Fruit fly (Drosophila melanogaster) whole organism, wandering third instar larva: ENCODE results near the gene foxo.

Source experiments
- Abd-B ChIP-seq: fragments of >200 bp; optimal IDR thresholded peaks from 2 replicates; lab custom pipeline; 2017; ENCODE audit warnings: missing biosample characterization, missing genetic modification characterization
- CG32264 ChIP-seq: fragments of 200-800 bp; sonication (Bioruptor generic); optimal IDR thresholded peaks from 2 replicates; lab custom pipeline; 2016; ENCODE audit warnings: missing biosample characterization, missing genetic modification characterization
- CG9705 ChIP-seq: fragments of 200-800 bp; sonication (Bioruptor generic); optimal IDR thresholded peaks from 2 replicates; lab custom pipeline; 2018; ENCODE audit warnings: missing biosample characterization, mild to moderate bottlenecking, missing genetic modification characterization
- CrebA ChIP-seq: fragments of 200-800 bp; sonication (Bioruptor generic); optimal IDR thresholded peaks from 2 replicates; lab custom pipeline; 2016; ENCODE audit warnings: missing biosample characterization, mild to moderate bottlenecking, missing genetic modification characterization, borderline replicate concordance
- Dfd ChIP-seq: fragments of >200 bp; optimal IDR thresholded peaks from 2 replicates; lab custom pipeline; 2017; ENCODE audit warnings: missing biosample characterization, missing genetic modification characterization
- Dif ChIP-seq: fragments of 200-275, 200-300 bp; sonication (Bioruptor generic); optimal IDR thresholded peaks from 2 replicates; lab custom pipeline; 2018; ENCODE audit warnings: missing biosample characterization, missing genetic modification characterization; ENCODE audit not compliant: partially characterized antibody
- GATAd ChIP-seq: sonication (Bioruptor generic); optimal IDR thresholded peaks from 2 replicates; lab custom pipeline; 2016; ENCODE audit warnings: missing biosample characterization, missing genetic modification characterization
- HLH106 ChIP-seq: fragments of 200-800 bp; optimal IDR thresholded peaks from 3 replicates; lab custom pipeline; 2019; ENCODE audit warnings: missing biosample characterization, mild to moderate bottlenecking, missing genetic modification characterization, moderate library complexity
- Hnf4 ChIP-seq: fragments of 200-800 bp; sonication (Bioruptor generic); optimal IDR thresholded peaks from 2 replicates; lab custom pipeline; 2016; ENCODE audit warnings: missing biosample characterization, mild to moderate bottlenecking, missing genetic modification characterization
- Hr78 ChIP-seq: fragments of >200 bp; optimal IDR thresholded peaks from 2 replicates; lab custom pipeline; 2017; ENCODE audit warnings: missing biosample characterization, missing genetic modification characterization
- Hr83 ChIP-seq: fragments of 200-300 bp; sonication (Bioruptor generic); optimal IDR thresholded peaks from 2 replicates; lab custom pipeline; 2016; ENCODE audit warnings: missing biosample characterization, mild to moderate bottlenecking, missing genetic modification characterization, moderate library complexity; ENCODE audit not compliant: poor library complexity, severe bottlenecking
- Jra ChIP-seq: sonication (Bioruptor generic); optimal IDR thresholded peaks from 2 replicates; lab custom pipeline; 2016; ENCODE audit warnings: missing biosample characterization, missing genetic modification characterization
- Mio ChIP-seq: sonication (Bioruptor generic); optimal IDR thresholded peaks from 2 replicates; lab custom pipeline; 2016; ENCODE audit warnings: missing biosample characterization, missing genetic modification characterization
- Myc ChIP-seq: fragments of >200 bp; optimal IDR thresholded peaks from 2 replicates; lab custom pipeline; 2017
- N ChIP-seq: fragments of >200 bp; optimal IDR thresholded peaks from 2 replicates; lab custom pipeline; 2018; ENCODE audit warnings: missing biosample characterization, missing external identifiers, missing genetic modification characterization
- OdsH ChIP-seq: fragments of 200-800 bp; sonication (Bioruptor generic); optimal IDR thresholded peaks from 2 replicates; lab custom pipeline; 2016; ENCODE audit warnings: missing biosample characterization, mild to moderate bottlenecking, missing genetic modification characterization
- Rel ChIP-seq, 2 experiments: fragments of 200-800 bp; sonication (Bioruptor generic) in 1 of 2; optimal IDR thresholded peaks; 2 replicates in 1 of 2; 3 replicates in 1 of 2; lab custom pipeline; 2016 to 2019; ENCODE audit warnings: mild to moderate bottlenecking in 2 of 2, missing biosample characterization in 2 of 2, missing genetic modification characterization in 2 of 2, moderate library complexity in 1 of 2
- Sp1 ChIP-seq: fragments of 200-800 bp; sonication (Bioruptor generic); optimal IDR thresholded peaks from 3 replicates; lab custom pipeline; 2019; ENCODE audit warnings: missing biosample characterization, mild to moderate bottlenecking, missing genetic modification characterization, moderate library complexity
- Vsx2 ChIP-seq: fragments of 200-300, 225-300 bp; sonication (Bioruptor generic); optimal IDR thresholded peaks from 2 replicates; lab custom pipeline; 2018; ENCODE audit warnings: missing biosample characterization, missing genetic modification characterization; ENCODE audit not compliant: partially characterized antibody
- br ChIP-seq: fragments of 200-800 bp; sonication (Bioruptor generic); optimal IDR thresholded peaks from 2 replicates; lab custom pipeline; 2016; ENCODE audit warnings: missing biosample characterization, missing genetic modification characterization
- brk ChIP-seq: fragments of 200-800 bp; sonication (Bioruptor generic); optimal IDR thresholded peaks from 2 replicates; lab custom pipeline; 2016; ENCODE audit warnings: missing biosample characterization, mild to moderate bottlenecking, missing genetic modification characterization
- dl ChIP-seq, 2 experiments: fragments of 175-275, 200-275 bp in 1 of 2; fragments of 200-275 bp in 1 of 2; sonication (Bioruptor generic); optimal IDR thresholded peaks; lab custom pipeline; 2018; ENCODE audit warnings: mild to moderate bottlenecking in 2 of 2, missing biosample characterization in 2 of 2, missing genetic modification characterization in 2 of 2, moderate library complexity in 2 of 2; ENCODE audit not compliant: partially characterized antibody in 2 of 2, insufficient read depth in 1 of 2
- dmrt93B ChIP-seq: fragments of 200-800 bp; sonication (Bioruptor generic); optimal IDR thresholded peaks from 2 replicates; lab custom pipeline; 2018; ENCODE audit warnings: missing biosample characterization, mild to moderate bottlenecking, missing genetic modification characterization
- dsf ChIP-seq: sonication (Bioruptor generic); optimal IDR thresholded peaks from 2 replicates; lab custom pipeline; 2016; ENCODE audit warnings: missing biosample characterization, missing genetic modification characterization, borderline replicate concordance
- ey ChIP-seq: fragments of 200-800 bp; sonication (Bioruptor generic); optimal IDR thresholded peaks from 2 replicates; lab custom pipeline; 2016; ENCODE audit warnings: missing biosample characterization, missing genetic modification characterization
- foxo ChIP-seq, 2 experiments: fragments of 200-800 bp; sonication (Bioruptor generic); optimal IDR thresholded peaks; 2 replicates in 1 of 2; 3 replicates in 1 of 2; lab custom pipeline; 2016 to 2017; ENCODE audit warnings: missing biosample characterization in 2 of 2, missing genetic modification characterization in 2 of 2
- fru ChIP-seq: fragments of 200-800 bp; sonication (Bioruptor generic); optimal IDR thresholded peaks from 3 replicates; lab custom pipeline; 2016; ENCODE audit warnings: missing biosample characterization, mild to moderate bottlenecking, missing genetic modification characterization
- h ChIP-seq: fragments of 200-800 bp; sonication (Bioruptor generic); optimal IDR thresholded peaks from 3 replicates; lab custom pipeline; 2016; ENCODE audit warnings: missing biosample characterization, mild to moderate bottlenecking, missing genetic modification characterization
- jim ChIP-seq: fragments of 175-275, 200-325 bp; sonication (Bioruptor generic); optimal IDR thresholded peaks from 2 replicates; lab custom pipeline; 2016; ENCODE audit warnings: missing biosample characterization, mild to moderate bottlenecking, missing genetic modification characterization
- lola ChIP-seq: fragments of >200 bp; optimal IDR thresholded peaks from 2 replicates; lab custom pipeline; 2017; ENCODE audit warnings: missing biosample characterization, missing genetic modification characterization
- pan ChIP-seq: fragments of >200 bp; optimal IDR thresholded peaks from 2 replicates; lab custom pipeline; 2017
- psq ChIP-seq: fragments of 200-800 bp; sonication (Bioruptor generic); optimal IDR thresholded peaks from 3 replicates; lab custom pipeline; 2017; ENCODE audit warnings: missing biosample characterization, mild to moderate bottlenecking, missing genetic modification characterization, moderate library complexity
- rgr ChIP-seq: fragments of 200-800 bp; sonication (Bioruptor generic); optimal IDR thresholded peaks from 3 replicates; lab custom pipeline; 2016; ENCODE audit warnings: missing biosample characterization, mild to moderate bottlenecking, missing genetic modification characterization
- sage ChIP-seq: fragments of 200-800 bp; sonication (Bioruptor generic); optimal IDR thresholded peaks from 2 replicates; lab custom pipeline; 2016; ENCODE audit warnings: missing biosample characterization, mild to moderate bottlenecking, missing genetic modification characterization
- sv ChIP-seq: fragments of 200-800 bp; sonication (Bioruptor generic); optimal IDR thresholded peaks from 3 replicates; lab custom pipeline; 2016; ENCODE audit warnings: missing biosample characterization, missing genetic modification characterization
- tai ChIP-seq: sonication (Bioruptor generic); optimal IDR thresholded peaks from 2 replicates; lab custom pipeline; 2016; ENCODE audit warnings: missing biosample characterization, missing genetic modification characterization
- usp ChIP-seq: fragments of >200 bp; optimal IDR thresholded peaks from 2 replicates; lab custom pipeline; 2017; ENCODE audit warnings: missing biosample characterization, missing genetic modification characterization
- woc ChIP-seq: sonication (Bioruptor generic); optimal IDR thresholded peaks from 2 replicates; lab custom pipeline; 2016; ENCODE audit warnings: missing biosample characterization, mild to moderate bottlenecking, missing genetic modification characterization

Gene foxo

DNA sequence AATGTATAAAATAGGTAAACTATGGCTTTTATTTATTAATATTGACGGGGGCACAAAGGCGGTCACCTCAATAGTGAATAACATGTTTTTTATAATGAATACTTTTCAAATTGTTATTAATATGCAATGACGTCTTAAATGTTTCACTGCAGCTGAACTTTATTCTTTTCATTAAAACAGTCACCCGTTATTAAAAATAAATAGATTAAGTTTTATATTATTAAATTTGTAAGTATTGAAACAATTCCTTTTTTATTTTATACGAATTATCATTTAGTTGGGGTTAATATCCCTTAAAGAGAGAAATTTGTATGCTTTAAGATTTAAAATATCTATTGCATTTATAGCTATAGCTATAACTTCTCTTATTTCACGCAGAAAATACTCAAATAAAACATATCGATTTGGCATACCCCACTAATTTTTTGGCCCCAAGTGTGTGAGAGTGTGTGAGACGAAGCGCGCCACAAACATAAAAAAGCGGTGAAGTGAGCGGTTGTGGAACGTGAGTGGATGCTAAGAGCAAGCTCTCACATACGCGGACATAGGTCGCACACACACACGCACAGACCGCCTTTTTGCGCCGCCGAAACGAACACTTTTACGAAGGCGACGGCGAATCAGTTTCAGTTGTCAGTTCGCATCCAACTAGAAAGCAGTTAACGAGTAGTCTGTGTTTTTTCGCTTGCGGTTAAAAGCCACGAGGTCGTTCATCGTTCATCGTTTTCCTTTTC is at the start of gene foxo:
Gene foxo, plus strand, starts transcription at position 626 of the 734 bp plus-strand sequence.
- TF ChIP-seq dl (GFP tag; optimal IDR thresholded peaks at IDR 0.05; lab: Kevin White, UChicago; ENCODE audit: insufficient read depth in 1 of 2, partially characterized antibody in 2 of 2) (peak in 1 of 2 experiments; percentile 78), CrebA (GFP tag; lab: Kevin White, UChicago) (peak; percentile 14), Hr83 (peak; percentile 80), Abd-B (no peak), CG32264 (peak; percentile 45), rgr (peak; percentile 69), Mio (peak; percentile 23), brk (GFP tag; lab: Kevin White, UChicago) (peak; percentile 32), Dif (GFP tag; lab: Kevin White, UChicago) (peak; percentile 83), dsf (GFP tag; lab: Kevin White, UChicago) (no peak), foxo (GFP tag; optimal IDR thresholded peaks at IDR 0.05; lab: Kevin White, UChicago) (peak; percentile 68 to 69), fru (GFP tag; lab: Kevin White, UChicago) (peak; percentile 65), ey (peak; percentile 39), tai (GFP tag; lab: Kevin White, UChicago) (no peak), sv (GFP tag; lab: Kevin White, UChicago) (no peak), Jra (peak; percentile 8), Hr78 (GFP tag; lab: Kevin White, UChicago) (no peak), h (peak; percentile 69), Vsx2 (peak; percentile 4), GATAd (GFP tag; lab: Kevin White, UChicago) (no peak), usp (GFP tag; lab: Kevin White, UChicago) (no peak), jim (GFP tag; lab: Kevin White, UChicago) (peak; percentile 66), Hnf4 (GFP tag; lab: Kevin White, UChicago) (peak; percentile 42), HLH106 (tag; lab: Kevin White, UChicago) (peak; percentile 77), psq (peak; percentile 69), dmrt93B (peak; percentile 34), sage (peak; percentile 27), Sp1 (GFP tag; lab: Kevin White, UChicago) (peak; percentile 78), OdsH (GFP tag; lab: Kevin White, UChicago) (peak; percentile 68), Myc (lab: Kevin White, UChicago) (peak; percentile 18), lola (GFP tag; lab: Kevin White, UChicago) (no peak), pan (lab: Kevin White, UChicago) (no peak), woc (GFP tag; lab: Kevin White, UChicago) (peak; percentile 15), Dfd (GFP tag; lab: Kevin White, UChicago) (no peak), br (peak; percentile 56), Rel (GFP tag; optimal IDR thresholded peaks at IDR 0.05; lab: Kevin White, UChicago) (no peak), Rel (tag; optimal IDR thresholded peaks at IDR 0.05; lab: Kevin White, UChicago) (no peak), CG9705 (GFP tag; lab: Kevin White, UChicago) (no peak), N (GFP tag; lab: Kevin White, UChicago) (no peak)

- TF ChIP-seq Hr83 (no peak), br (no peak), Myc (lab: Kevin White, UChicago) (no peak), foxo (GFP tag; optimal IDR thresholded peaks at IDR 0.05; lab: Kevin White, UChicago) (peak in 1 of 2 experiments; percentile 75), N (GFP tag; lab: Kevin White, UChicago) (no peak), rgr (peak; percentile 38), Abd-B (no peak), tai (GFP tag; lab: Kevin White, UChicago) (no peak), psq (peak; percentile 29), fru (GFP tag; lab: Kevin White, UChicago) (peak; percentile 68), usp (GFP tag; lab: Kevin White, UChicago) (no peak), OdsH (GFP tag; lab: Kevin White, UChicago) (no peak), sv (GFP tag; lab: Kevin White, UChicago) (no peak), Dif (GFP tag; lab: Kevin White, UChicago) (no peak), Dfd (GFP tag; lab: Kevin White, UChicago) (no peak), Hnf4 (GFP tag; lab: Kevin White, UChicago) (no peak), CG9705 (GFP tag; lab: Kevin White, UChicago) (no peak), HLH106 (tag; lab: Kevin White, UChicago) (no peak), ey (no peak), dmrt93B (peak; percentile 43), woc (GFP tag; lab: Kevin White, UChicago) (no peak), brk (GFP tag; lab: Kevin White, UChicago) (no peak), dl (GFP tag; optimal IDR thresholded peaks at IDR 0.05; lab: Kevin White, UChicago; ENCODE audit: insufficient read depth in 1 of 2, partially characterized antibody in 2 of 2) (no peak), Rel (GFP tag; optimal IDR thresholded peaks at IDR 0.05; lab: Kevin White, UChicago) (no peak), Rel (tag; optimal IDR thresholded peaks at IDR 0.05; lab: Kevin White, UChicago) (no peak), sage (no peak), GATAd (GFP tag; lab: Kevin White, UChicago) (no peak), CrebA (GFP tag; lab: Kevin White, UChicago) (no peak), lola (GFP tag; lab: Kevin White, UChicago) (no peak), pan (lab: Kevin White, UChicago) (no peak), Jra (no peak), Vsx2 (no peak), h (no peak), CG32264 (no peak), jim (GFP tag; lab: Kevin White, UChicago) (no peak), dsf (GFP tag; lab: Kevin White, UChicago) (no peak), Sp1 (GFP tag; lab: Kevin White, UChicago) (peak; percentile 39)
Observed at dm6 chr3R:14007550-14007949, 49.2 kb upstream of the foxo start.
